Worm (Caenorhabditis elegans) whole organism, L1 larva: Measurements from ENCODE around the gene ceh-92.

ENCODE experiments used
- C16A3.4 ChIP-seq: fragments of 150-350 bp; optimal IDR thresholded peaks from 2 replicates; lab custom pipeline; 2014; ENCODE audit warnings: missing biosample characterization, missing genetic modification characterization
- F16B12.6 ChIP-seq: fragments of 150-350 bp; optimal IDR thresholded peaks from 2 replicates; lab custom pipeline; 2014; ENCODE audit warnings: missing biosample characterization, missing genetic modification characterization
- aha-1 ChIP-seq: fragments of 150-350 bp; optimal IDR thresholded peaks from 2 replicates; lab custom pipeline; 2014; ENCODE audit warnings: missing biosample characterization, missing genetic modification characterization
- ama-1 ChIP-seq: fragments of 150-350 bp; optimal IDR thresholded peaks from 2 replicates; lab custom pipeline; 2014
- ceh-8 ChIP-seq: fragments of 200-800 bp; sonication (Bioruptor generic); optimal IDR thresholded peaks from 2 replicates; lab custom pipeline; 2018; ENCODE audit warnings: mild to moderate bottlenecking, missing genetic modification characterization, moderate library complexity, missing compliant biosample characterization
- ceh-88 ChIP-seq: fragments of 200-800 bp; sonication (Bioruptor generic); IDR thresholded peaks from 2 replicates; pipeline ENCODE4 v1.3.6; 2022; ENCODE audit warnings: missing genetic modification characterization, missing compliant biosample characterization
- ceh-90 ChIP-seq: sonication (generic microtip); optimal IDR thresholded peaks from 2 replicates; lab custom pipeline; 2016; ENCODE audit warnings: missing genetic modification characterization, missing compliant biosample characterization
- egl-27 ChIP-seq, 2 experiments: fragments of 150-350 bp in 1 of 2; sonication (generic microtip); optimal IDR thresholded peaks; 3 replicates each; lab custom pipeline; 2017 to 2018; ENCODE audit warnings: missing biosample characterization in 2 of 2, missing genetic modification characterization in 2 of 2, missing genetic modification reagents in 2 of 2
- elt-2 ChIP-seq: sonication (generic microtip); optimal IDR thresholded peaks from 2 replicates; lab custom pipeline; 2016; ENCODE audit warnings: missing genetic modification characterization, mild to moderate bottlenecking, inconsistent platforms, missing compliant biosample characterization, missing genetic modification reagents
- fkh-4 ChIP-seq: sonication (generic microtip); optimal IDR thresholded peaks from 2 replicates; lab custom pipeline; 2016; ENCODE audit warnings: missing compliant biosample characterization, missing genetic modification characterization, borderline replicate concordance
- fkh-8 ChIP-seq: sonication (generic microtip); optimal IDR thresholded peaks from 2 replicates; lab custom pipeline; 2016; ENCODE audit warnings: mild to moderate bottlenecking, missing genetic modification characterization, missing compliant biosample characterization
- hlh-17 ChIP-seq: fragments of 200-800 bp; sonication (Bioruptor generic); optimal IDR thresholded peaks from 2 replicates; lab custom pipeline; 2018; ENCODE audit warnings: missing genetic modification characterization, mild to moderate bottlenecking, missing compliant biosample characterization, moderate library complexity, borderline replicate concordance
- lin-14 ChIP-seq: fragments of 200-800 bp; sonication (Bioruptor generic); optimal IDR thresholded peaks from 2 replicates; lab custom pipeline; 2018; ENCODE audit warnings: mild to moderate bottlenecking, missing genetic modification characterization, moderate library complexity, missing compliant biosample characterization
- lin-15B ChIP-seq: fragments of 150-350 bp; sonication (generic microtip); optimal IDR thresholded peaks from 3 replicates; lab custom pipeline; 2014; ENCODE audit warnings: missing biosample characterization, missing genetic modification characterization
- lin-35 ChIP-seq, 2 experiments: fragments of 150-350 bp; optimal IDR thresholded peaks; 2 replicates each; lab custom pipeline; 2014; ENCODE audit warnings: missing biosample characterization in 2 of 2, missing genetic modification characterization in 2 of 2, missing genetic modification reagents in 2 of 2
- lin-39 ChIP-seq: fragments of 150-350 bp; optimal IDR thresholded peaks from 2 replicates; lab custom pipeline; 2014; ENCODE audit warnings: missing biosample characterization, missing genetic modification reagents, missing genetic modification characterization
- mef-2 ChIP-seq: fragments of 150-350 bp; optimal IDR thresholded peaks from 2 replicates; lab custom pipeline; 2014; ENCODE audit warnings: missing biosample characterization, missing genetic modification characterization
- mep-1 ChIP-seq: fragments of 150-350 bp; optimal IDR thresholded peaks from 2 replicates; lab custom pipeline; 2014; ENCODE audit warnings: missing biosample characterization, missing genetic modification characterization
- nhr-11 ChIP-seq: fragments of 150-350 bp; optimal IDR thresholded peaks from 2 replicates; lab custom pipeline; 2014; ENCODE audit warnings: missing biosample characterization, missing genetic modification characterization
- nhr-19 ChIP-seq: fragments of 200-800 bp; sonication (Bioruptor generic); conservative IDR thresholded peaks from 2 replicates; pipeline ENCODE4 v1.3.6; 2022; ENCODE audit warnings: missing genetic modification characterization, missing compliant biosample characterization
- nhr-20 ChIP-seq: sonication (generic microtip); optimal IDR thresholded peaks from 2 replicates; lab custom pipeline; 2016; ENCODE audit warnings: mild to moderate bottlenecking, missing genetic modification characterization, missing compliant biosample characterization
- nhr-47 ChIP-seq: sonication (generic microtip); optimal IDR thresholded peaks from 2 replicates; lab custom pipeline; 2016; ENCODE audit warnings: mild to moderate bottlenecking, missing genetic modification characterization, moderate library complexity, missing compliant biosample characterization
- nhr-76 ChIP-seq: sonication (generic microtip); optimal IDR thresholded peaks from 2 replicates; lab custom pipeline; 2017; ENCODE audit warnings: missing biosample characterization, missing genetic modification characterization
- nhr-85 ChIP-seq: sonication (generic microtip); peaks from one replicate; lab custom pipeline; 2016; ENCODE audit warnings: missing genetic modification characterization, inconsistent platforms, missing compliant biosample characterization
- pag-3 ChIP-seq: sonication (generic microtip); optimal IDR thresholded peaks from 2 replicates; lab custom pipeline; 2017; ENCODE audit warnings: missing genetic modification characterization, mild to moderate bottlenecking, missing compliant biosample characterization, antibody characterized with exemption, borderline replicate concordance; ENCODE audit not compliant: insufficient read depth
- snpc-4 ChIP-seq: fragments of 150-350 bp; optimal IDR thresholded peaks from 2 replicates; lab custom pipeline; 2014; ENCODE audit warnings: missing biosample characterization, missing genetic modification characterization
- snu-23 ChIP-seq: sonication (generic microtip); optimal IDR thresholded peaks from 2 replicates; lab custom pipeline; 2016; ENCODE audit warnings: missing genetic modification characterization, missing compliant biosample characterization
- sup-37 ChIP-seq: fragments of 200-800 bp; sonication (Bioruptor generic); optimal IDR thresholded peaks from 2 replicates; lab custom pipeline; 2018; ENCODE audit warnings: mild to moderate bottlenecking, missing genetic modification characterization, missing compliant biosample characterization
- tlp-1 ChIP-seq: fragments of 150-350 bp; optimal IDR thresholded peaks from 2 replicates; lab custom pipeline; 2014; ENCODE audit warnings: missing biosample characterization, missing genetic modification characterization
- unc-30 ChIP-seq: sonication (generic microtip); optimal IDR thresholded peaks from 2 replicates; lab custom pipeline; 2017; ENCODE audit warnings: missing biosample characterization, missing genetic modification characterization
- unc-62 ChIP-seq: fragments of 150-350 bp; optimal IDR thresholded peaks from 2 replicates; lab custom pipeline; 2014; ENCODE audit warnings: missing biosample characterization, missing genetic modification reagents, missing genetic modification characterization
- unc-98 ChIP-seq: fragments of 200-800 bp; sonication (Bioruptor generic); IDR thresholded peaks from 2 replicates; pipeline ENCODE4 v1.3.6; 2022; ENCODE audit warnings: missing genetic modification characterization, missing compliant biosample characterization
- zip-4 ChIP-seq: fragments of 200-800 bp; sonication (Bioruptor generic); optimal IDR thresholded peaks from 2 replicates; lab custom pipeline; 2018; ENCODE audit warnings: mild to moderate bottlenecking, missing genetic modification characterization, moderate library complexity, missing compliant biosample characterization
- ztf-11 ChIP-seq, 2 experiments: sonication (generic microtip); optimal IDR thresholded peaks; 2 replicates each; lab custom pipeline; 2016 to 2017; ENCODE audit warnings: missing genetic modification characterization in 2 of 2, missing biosample characterization in 1 of 2, missing compliant biosample characterization in 1 of 2

The ceh-92 gene

DNA sequence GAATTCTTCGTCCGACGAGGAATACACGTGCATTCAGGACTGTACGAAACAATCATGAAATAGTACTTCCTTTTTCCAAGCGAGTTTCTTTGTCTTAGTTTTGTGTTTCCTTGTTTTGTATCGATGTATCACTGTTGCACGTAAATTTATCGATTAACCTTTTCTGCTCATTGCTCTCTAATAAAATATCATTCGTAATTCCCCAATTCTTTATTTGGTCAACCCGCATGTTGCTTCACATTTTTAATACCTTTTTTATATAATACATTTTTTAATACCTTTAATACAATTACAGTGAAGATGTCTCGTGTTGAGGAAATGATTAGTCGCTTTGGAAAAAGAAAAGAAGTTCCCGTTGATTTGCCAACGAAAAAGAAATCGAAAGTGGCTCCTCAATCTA is 26.5 kb downstream of the ceh-92 start, which contains the start of gene Y66D12A.1:
Gene Y66D12A.1 (plus strand): TSS at position 301 of the 400 bp plus-strand sequence.
- no peak for TF ChIP-seq snpc-4 (tag; lab: Kevin White, UChicago)
- no peak for TF ChIP-seq mep-1 (tag; lab: Kevin White, UChicago)
- no peak for TF ChIP-seq ceh-90 (tag; lab: Kevin White, UChicago)
- TF ChIP-seq snu-23 (GFP tag; lab: Kevin White, UChicago): no peak
- no peak for TF ChIP-seq mef-2 (tag; lab: Kevin White, UChicago)
- no peak for TF ChIP-seq unc-62
- TF ChIP-seq nhr-11 (tag; lab: Kevin White, UChicago): no peak
- TF ChIP-seq unc-30 (tag; lab: Kevin White, UChicago): no peak
- no peak for TF ChIP-seq F16B12.6 (tag; lab: Kevin White, UChicago)
- no peak for TF ChIP-seq sup-37 (GFP tag; lab: Kevin White, UChicago)
- TF ChIP-seq ama-1 (lab: Kevin White, UChicago): no peak
- no peak for TF ChIP-seq lin-35 (GFP tag; optimal IDR thresholded peaks at IDR 0.05; lab: Kevin White, UChicago)

DNA sequence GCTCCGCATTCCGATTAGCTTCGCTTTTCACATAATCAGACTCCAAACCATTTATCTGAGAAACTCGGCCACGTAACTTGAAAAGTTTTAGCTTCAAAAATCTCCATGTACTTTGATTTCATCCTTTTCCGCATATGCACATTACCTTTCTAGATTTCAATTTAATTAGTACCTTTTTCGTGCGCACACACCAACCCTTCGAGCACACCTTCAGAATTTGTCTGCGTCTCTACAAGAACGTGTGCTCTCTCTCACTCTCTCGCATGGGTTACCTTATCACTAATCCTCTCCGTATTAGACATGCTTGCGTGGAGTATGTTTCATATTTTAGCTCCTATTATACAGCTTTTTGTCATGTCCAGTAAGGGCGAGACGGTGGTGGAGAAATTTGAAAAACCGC is 28.2 kb downstream of the ceh-92 start, which contains the start of gene Y66D12A.30:
Gene Y66D12A.30 (plus strand): TSS at position 301 of the 400 bp plus-strand sequence.
- peak; percentile 14 for TF ChIP-seq fkh-8 (tag; lab: Kevin White, UChicago)
- no peak for TF ChIP-seq lin-39 (tag; lab: Kevin White, UChicago)

DNA sequence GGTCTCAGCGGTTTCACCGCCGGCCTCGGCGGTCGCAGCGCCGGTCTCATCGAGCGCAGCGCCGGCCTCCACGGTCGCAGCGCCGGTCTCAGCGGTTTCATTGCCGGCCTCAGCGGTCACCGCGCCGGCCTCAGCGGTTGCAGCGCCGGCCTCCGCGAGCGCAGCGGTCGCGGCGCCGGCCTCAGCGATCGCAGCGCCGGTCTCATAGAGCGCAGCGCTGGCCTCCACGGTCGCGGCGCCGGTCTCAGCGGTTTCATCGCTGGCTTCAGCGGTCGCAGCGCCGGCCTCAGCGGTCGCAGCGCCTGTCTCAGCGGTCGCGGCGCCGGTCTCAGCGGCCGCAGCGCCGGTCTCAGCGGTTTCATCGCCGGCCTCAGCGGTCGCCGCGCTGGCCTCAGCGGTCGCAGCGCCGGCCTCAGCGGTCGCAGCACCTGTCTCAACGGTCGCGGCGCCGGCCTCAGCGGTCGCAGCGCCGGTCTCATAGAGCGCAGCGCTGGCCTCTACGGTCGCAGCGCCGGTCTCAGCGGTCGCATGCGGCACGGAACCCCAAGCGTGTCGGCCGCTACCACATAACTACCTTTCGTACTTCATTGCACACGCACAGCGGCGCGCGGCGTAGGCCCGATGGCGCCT is 30.3 kb downstream of the ceh-92 start:
- TF ChIP-seq ceh-8: peak; percentile 86
- TF ChIP-seq mef-2 (tag; lab: Kevin White, UChicago): no peak
- TF ChIP-seq nhr-85: no peak

DNA sequence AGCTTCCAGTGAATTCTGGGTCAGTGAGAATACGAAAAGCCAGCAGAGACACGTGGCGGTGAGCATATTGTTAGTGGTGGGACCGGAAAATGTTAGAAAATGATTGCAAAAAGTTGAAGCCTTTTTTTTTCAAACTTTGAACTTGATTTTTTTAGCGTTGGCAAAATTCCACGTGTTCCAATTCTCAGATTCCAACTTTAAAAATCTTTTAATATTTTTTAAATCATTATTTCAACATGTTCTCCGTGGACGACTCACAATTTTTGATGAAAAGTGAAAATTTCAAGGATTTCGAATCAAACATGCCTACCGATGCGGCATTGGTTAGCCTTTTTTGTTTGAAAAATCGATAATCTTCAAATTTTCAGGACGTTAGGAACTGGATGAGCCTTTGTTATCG is 31.0 kb downstream of the ceh-92 start, which contains the start of the genes Y66A7A.9 and Y66A7A.4:
Gene Y66A7A.9 (minus strand): TSS at position 101 of the 400 bp plus-strand sequence.
Gene Y66A7A.4 (plus strand): TSS at position 237 of the 400 bp plus-strand sequence.
- TF ChIP-seq lin-35 (GFP tag; optimal IDR thresholded peaks at IDR 0.05; lab: Kevin White, UChicago): no peak
- TF ChIP-seq, all 84 proteins: peak for 0

DNA sequence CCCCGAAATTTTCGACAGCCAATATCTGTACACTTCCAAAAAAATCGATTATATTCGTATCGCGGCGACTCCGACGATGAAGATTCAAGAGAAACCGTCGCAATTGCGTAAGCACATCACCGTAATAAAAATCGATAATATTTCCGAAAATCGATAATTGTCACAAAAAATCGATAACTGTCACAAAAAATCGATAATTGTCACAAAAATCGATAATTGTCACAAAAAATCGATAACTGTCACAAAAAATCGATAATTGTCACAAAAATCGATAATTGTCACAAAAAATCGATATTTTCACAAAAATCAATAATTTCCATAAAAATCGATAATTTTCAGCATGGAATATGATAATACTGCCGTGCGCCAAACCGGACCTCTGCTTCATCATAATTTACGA is 32.9 kb downstream of the ceh-92 start:
- TF ChIP-seq nhr-85: peak; percentile 14

DNA sequence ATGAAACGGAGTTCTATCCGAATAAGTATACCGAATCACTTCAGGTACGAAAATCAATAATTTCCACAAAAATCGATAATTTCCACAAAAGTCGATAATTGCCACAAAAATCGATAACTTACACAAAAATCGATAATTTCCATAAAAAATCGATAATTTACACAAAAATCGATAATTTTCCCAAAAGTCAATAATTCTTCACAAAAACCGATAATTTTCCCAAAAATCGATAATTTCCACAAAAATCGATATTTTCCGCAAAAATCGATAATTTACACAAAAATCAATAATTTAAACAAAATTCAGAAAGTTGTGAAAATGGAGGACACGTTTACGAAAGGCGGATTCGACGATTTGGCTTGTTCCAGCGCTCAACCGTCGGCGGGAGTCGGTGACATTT is 33.5 kb downstream of the ceh-92 start:
- no peak for TF ChIP-seq egl-27 (tag; optimal IDR thresholded peaks at IDR 0.05; lab: Kevin White, UChicago)
- no peak for TF ChIP-seq nhr-47 (tag; lab: Kevin White, UChicago)
- no peak for TF ChIP-seq C16A3.4
- TF ChIP-seq zip-4 (GFP tag; lab: Kevin White, UChicago): no peak
- TF ChIP-seq nhr-20 (tag; lab: Kevin White, UChicago): no peak
- no peak for TF ChIP-seq lin-14 (GFP tag; lab: Kevin White, UChicago)
- no peak for TF ChIP-seq unc-98 (GFP tag; lab: Robert Waterston, UW)
- no peak for TF ChIP-seq fkh-4
- no peak for TF ChIP-seq hlh-17 (GFP tag; lab: Kevin White, UChicago)

DNA sequence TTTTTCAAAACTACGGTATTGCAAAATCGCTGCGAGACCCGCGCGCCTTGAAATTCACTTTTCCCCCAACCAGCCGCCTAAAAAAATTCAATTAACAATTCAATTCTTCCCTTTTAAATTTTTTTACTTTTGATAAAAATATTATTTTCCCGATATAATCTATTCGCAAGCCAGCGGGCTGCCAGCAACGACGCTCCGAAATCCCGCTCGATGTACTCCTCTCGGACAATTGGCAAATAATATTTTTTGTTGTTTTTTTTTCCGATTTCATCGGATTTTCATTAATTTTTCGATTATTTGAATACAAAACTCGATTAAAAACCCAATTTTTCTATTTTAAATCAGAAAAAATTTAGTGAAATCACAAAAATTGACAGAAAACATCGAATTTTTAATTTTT is 34.4 kb downstream of the ceh-92 start:
- TF ChIP-seq ama-1 (lab: Kevin White, UChicago) (no peak), snpc-4 (tag; lab: Kevin White, UChicago) (no peak), ceh-90 (tag; lab: Kevin White, UChicago) (no peak), pag-3 (tag; lab: Kevin White, UChicago) (no peak), lin-35 (GFP tag; optimal IDR thresholded peaks at IDR 0.05; lab: Kevin White, UChicago) (no peak), tlp-1 (no peak), nhr-20 (tag; lab: Kevin White, UChicago) (no peak), elt-2 (tag; lab: Kevin White, UChicago) (no peak), lin-15B (tag; lab: Kevin White, UChicago) (no peak), nhr-76 (tag; lab: Kevin White, UChicago) (no peak), aha-1 (tag; lab: Kevin White, UChicago) (no peak), nhr-19 (no peak), ceh-88 (no peak), ztf-11 (tag; optimal IDR thresholded peaks at IDR 0.05; lab: Kevin White, UChicago) (no peak)
